Fruit fly (Drosophila melanogaster) whole organism, embryonic: ENCODE data around the gene ND-SGDH.

Source experiments
- CG10274 ChIP-seq: fragments of 200-800 bp; sonication (Bioruptor generic); optimal IDR thresholded peaks from 3 replicates; lab custom pipeline; 2017; ENCODE audit warnings: missing biosample characterization, mild to moderate bottlenecking, missing genetic modification characterization
- CG11695 ChIP-seq: fragments of 200-800 bp; sonication (Bioruptor generic); IDR thresholded peaks from 3 replicates; pipeline ENCODE4 v1.3.6; 2022; ENCODE audit warnings: missing biosample characterization, missing genetic modification characterization
- CG12942 ChIP-seq: fragments of 200-800 bp; sonication (Bioruptor generic); optimal IDR thresholded peaks from 3 replicates; lab custom pipeline; 2016; ENCODE audit warnings: missing biosample characterization, missing genetic modification characterization
- CG14710 ChIP-seq: fragments of 200-800 bp; sonication (Bioruptor generic); optimal IDR thresholded peaks from 3 replicates; lab custom pipeline; 2019; ENCODE audit warnings: missing biosample characterization, mild to moderate bottlenecking, missing genetic modification characterization, moderate library complexity
- CG16863 ChIP-seq: fragments of 200-800 bp; sonication (Bioruptor generic); optimal IDR thresholded peaks from 3 replicates; lab custom pipeline; 2016; ENCODE audit warnings: missing biosample characterization, missing genetic modification characterization
- CG18011 ChIP-seq: fragments of 200-800 bp; sonication (Bioruptor generic); optimal IDR thresholded peaks from 2 replicates; lab custom pipeline; 2017; ENCODE audit warnings: missing biosample characterization, missing genetic modification characterization, mild to moderate bottlenecking, moderate library complexity, missing genotype
- CG18262 ChIP-seq: fragments of 200-800 bp; optimal IDR thresholded peaks from 3 replicates; lab custom pipeline; 2019; ENCODE audit warnings: missing biosample characterization, mild to moderate bottlenecking, missing genetic modification characterization, moderate library complexity
- CG2116 ChIP-seq: fragments of 200-800 bp; sonication (Bioruptor generic); optimal IDR thresholded peaks from 3 replicates; lab custom pipeline; 2018; ENCODE audit warnings: missing biosample characterization, mild to moderate bottlenecking, missing genetic modification characterization
- CG2889 ChIP-seq: fragments of 200-800 bp; sonication (Bioruptor generic); IDR thresholded peaks from 3 replicates; pipeline ENCODE4 v1.3.6; 2022; ENCODE audit warnings: missing biosample characterization, missing genetic modification characterization
- CG30020 ChIP-seq: fragments of 200-800 bp; optimal IDR thresholded peaks from 2 replicates; lab custom pipeline; 2019; ENCODE audit warnings: missing biosample characterization, mild to moderate bottlenecking, missing genetic modification characterization, moderate library complexity
- CG3163 ChIP-seq: fragments of 200-800 bp; sonication (Bioruptor generic); optimal IDR thresholded peaks from 3 replicates; lab custom pipeline; 2016; ENCODE audit warnings: missing biosample characterization, missing genetic modification characterization
- CG33557 ChIP-seq: fragments of 200-800 bp; sonication (Bioruptor generic); optimal IDR thresholded peaks from 2 replicates; lab custom pipeline; 2019; ENCODE audit warnings: missing biosample characterization, mild to moderate bottlenecking, missing genetic modification characterization, moderate library complexity
- CG43689 ChIP-seq: fragments of 200-800 bp; sonication (Bioruptor generic); IDR thresholded peaks from 2 replicates; pipeline ENCODE4 v1.3.6; 2022; ENCODE audit warnings: missing biosample characterization, missing genetic modification characterization
- CG4707 ChIP-seq: fragments of 200-800 bp; sonication (Bioruptor generic); optimal IDR thresholded peaks from 2 replicates; lab custom pipeline; 2018; ENCODE audit warnings: missing biosample characterization, mild to moderate bottlenecking, missing genetic modification characterization, moderate library complexity
- CG6689 ChIP-seq: fragments of 200-800 bp; sonication (Bioruptor generic); IDR thresholded peaks from 2 replicates; pipeline ENCODE4 v1.3.6; 2022; ENCODE audit warnings: missing biosample characterization, missing genetic modification characterization
- CG8765 ChIP-seq: fragments of 200-800 bp; sonication (Bioruptor generic); IDR thresholded peaks from 2 replicates; pipeline ENCODE4 v1.3.6; 2022; ENCODE audit warnings: missing biosample characterization, missing genetic modification characterization
- Deaf1 ChIP-seq: fragments of 200-800 bp; optimal IDR thresholded peaks from 3 replicates; lab custom pipeline; 2019; ENCODE audit warnings: missing biosample characterization, mild to moderate bottlenecking, missing genetic modification characterization, moderate library complexity
- Dfd ChIP-seq, 2 experiments: fragments of >200 bp; optimal IDR thresholded peaks; 2 replicates each; lab custom pipeline; 2017; ENCODE audit warnings: missing biosample characterization in 2 of 2, missing genetic modification characterization in 2 of 2
- Dp ChIP-seq: fragments of 200-800 bp; sonication (Bioruptor generic); optimal IDR thresholded peaks from 2 replicates; lab custom pipeline; 2018; ENCODE audit warnings: missing biosample characterization, mild to moderate bottlenecking, missing genetic modification characterization, moderate library complexity
- Eip74EF ChIP-seq, 2 experiments: fragments of 200-800 bp in 1 of 2; fragments of >200 bp in 1 of 2; sonication (Bioruptor generic) in 1 of 2; optimal IDR thresholded peaks; 2 replicates each; lab custom pipeline; 2017 to 2019; ENCODE audit warnings: missing biosample characterization in 2 of 2, missing genetic modification characterization in 2 of 2, mild to moderate bottlenecking in 1 of 2, moderate library complexity in 1 of 2
- Fer2 ChIP-seq: fragments of 200-800 bp; sonication (Bioruptor generic); optimal IDR thresholded peaks from 2 replicates; lab custom pipeline; 2018; ENCODE audit warnings: missing biosample characterization, mild to moderate bottlenecking, missing genetic modification characterization, moderate library complexity
- Hr51 ChIP-seq, 2 experiments: fragments of 200-800 bp; sonication (Bioruptor generic); optimal IDR thresholded peaks; 2 replicates in 1 of 2; 3 replicates in 1 of 2; lab custom pipeline; 2016 to 2018; ENCODE audit warnings: missing biosample characterization in 2 of 2, missing genetic modification characterization in 2 of 2, mild to moderate bottlenecking in 1 of 2, moderate library complexity in 1 of 2
- Nf-YB ChIP-seq: fragments of 200-800 bp; sonication (Bioruptor generic); optimal IDR thresholded peaks from 3 replicates; lab custom pipeline; 2019; ENCODE audit warnings: missing biosample characterization, mild to moderate bottlenecking, missing genetic modification characterization, moderate library complexity
- Sox102F ChIP-seq: fragments of 200-800 bp; sonication (Bioruptor generic); optimal IDR thresholded peaks from 2 replicates; lab custom pipeline; 2018; ENCODE audit warnings: missing biosample characterization, mild to moderate bottlenecking, missing genetic modification characterization, moderate library complexity
- caup ChIP-seq: fragments of 200-800 bp; sonication (Bioruptor generic); optimal IDR thresholded peaks from 3 replicates; lab custom pipeline; 2017; ENCODE audit warnings: missing biosample characterization, mild to moderate bottlenecking, missing genetic modification characterization, moderate library complexity; ENCODE audit not compliant: severe bottlenecking
- chif ChIP-seq, 2 experiments: fragments of 200-800 bp; sonication (Bioruptor generic); optimal IDR thresholded peaks; 3 replicates each; lab custom pipeline; 2016; ENCODE audit warnings: missing biosample characterization in 2 of 2, missing genetic modification characterization in 2 of 2
- crc ChIP-seq: fragments of 200-800 bp; sonication (Bioruptor generic); optimal IDR thresholded peaks from 2 replicates; lab custom pipeline; 2016; ENCODE audit warnings: missing biosample characterization, missing genetic modification characterization
- crol ChIP-seq: fragments of 200-800 bp; sonication (Bioruptor generic); IDR thresholded peaks from 2 replicates; pipeline ENCODE4 v1.3.6; 2022; ENCODE audit warnings: missing biosample characterization, missing genetic modification characterization
- crp ChIP-seq, 2 experiments: fragments of 200-800 bp; sonication (Bioruptor generic); optimal IDR thresholded peaks; 2 replicates in 1 of 2; 3 replicates in 1 of 2; lab custom pipeline; 2017; ENCODE audit warnings: missing biosample characterization in 2 of 2, missing genetic modification characterization in 2 of 2, mild to moderate bottlenecking in 1 of 2, moderate library complexity in 1 of 2
- cwo ChIP-seq: fragments of 200-800 bp; sonication (Bioruptor generic); optimal IDR thresholded peaks from 3 replicates; lab custom pipeline; 2017; ENCODE audit warnings: missing biosample characterization, missing genetic modification characterization, mild to moderate bottlenecking, moderate library complexity, missing genetic modification reagents
- dimm ChIP-seq: fragments of 200-800 bp; sonication (Bioruptor generic); IDR thresholded peaks from 2 replicates; pipeline ENCODE4 v1.3.6; 2022; ENCODE audit warnings: missing biosample characterization, missing genetic modification characterization
- ems ChIP-seq: fragments of 200-800 bp; sonication (Bioruptor generic); optimal IDR thresholded peaks from 3 replicates; lab custom pipeline; 2016; ENCODE audit warnings: missing biosample characterization, missing genetic modification characterization
- fd3F ChIP-seq: fragments of 200-800 bp; sonication (Bioruptor generic); optimal IDR thresholded peaks from 2 replicates; lab custom pipeline; 2018; ENCODE audit warnings: missing biosample characterization, mild to moderate bottlenecking, missing genetic modification characterization, moderate library complexity
- gcm2 ChIP-seq: fragments of 200-800 bp; sonication (Bioruptor generic); optimal IDR thresholded peaks from 2 replicates; lab custom pipeline; 2016; ENCODE audit warnings: missing biosample characterization, missing genetic modification characterization
- gfzf ChIP-seq: fragments of 200-800 bp; sonication (Bioruptor generic); optimal IDR thresholded peaks from 2 replicates; lab custom pipeline; 2016; ENCODE audit warnings: missing biosample characterization, mild to moderate bottlenecking, missing genetic modification characterization, moderate library complexity
- her ChIP-seq: fragments of 200-800 bp; sonication (Bioruptor generic); optimal IDR thresholded peaks from 2 replicates; lab custom pipeline; 2016; ENCODE audit warnings: missing biosample characterization, missing genetic modification characterization
- ind ChIP-seq: fragments of 200-800 bp; sonication (Bioruptor generic); optimal IDR thresholded peaks from 3 replicates; lab custom pipeline; 2016; ENCODE audit warnings: missing biosample characterization, missing genetic modification characterization
- ken ChIP-seq: fragments of 200-800 bp; sonication (Bioruptor generic); IDR thresholded peaks from 3 replicates; pipeline ENCODE4 v1.3.6; 2022; ENCODE audit warnings: missing biosample characterization, missing genetic modification characterization
- peb ChIP-seq: fragments of 200-800 bp; sonication (Bioruptor generic); IDR thresholded peaks from 2 replicates; pipeline ENCODE4 v1.3.6; 2022; ENCODE audit warnings: missing biosample characterization, missing genetic modification characterization
- pzg ChIP-seq: fragments of 200-800 bp; sonication (Bioruptor generic); optimal IDR thresholded peaks from 3 replicates; lab custom pipeline; 2018; ENCODE audit warnings: missing biosample characterization, mild to moderate bottlenecking, missing genetic modification characterization, moderate library complexity
- slp2 ChIP-seq: fragments of 200-800 bp; sonication (Bioruptor generic); optimal IDR thresholded peaks from 2 replicates; lab custom pipeline; 2016; ENCODE audit warnings: missing biosample characterization, missing genetic modification characterization
- sob ChIP-seq: fragments of 200-800 bp; sonication (Bioruptor generic); IDR thresholded peaks from 2 replicates; pipeline ENCODE4 v1.3.6; 2022; ENCODE audit warnings: missing biosample characterization, missing genetic modification characterization
- sqz ChIP-seq: fragments of 200-800 bp; sonication (Bioruptor generic); optimal IDR thresholded peaks from 3 replicates; lab custom pipeline; 2018; ENCODE audit warnings: missing biosample characterization, mild to moderate bottlenecking, missing genetic modification characterization
- stwl ChIP-seq: fragments of 200-800 bp; sonication (Bioruptor generic); optimal IDR thresholded peaks from 3 replicates; lab custom pipeline; 2018; ENCODE audit warnings: missing biosample characterization, mild to moderate bottlenecking, missing genetic modification characterization, moderate library complexity
- tgo ChIP-seq: fragments of 200-800 bp; sonication (Bioruptor generic); IDR thresholded peaks from 3 replicates; pipeline ENCODE4 v1.3.6; 2022; ENCODE audit warnings: missing biosample characterization, missing genetic modification characterization
- trh ChIP-seq: fragments of 200-800 bp; sonication (Bioruptor generic); optimal IDR thresholded peaks from 2 replicates; lab custom pipeline; 2016; ENCODE audit warnings: missing biosample characterization, missing genetic modification characterization
- usp ChIP-seq: fragments of >200 bp; optimal IDR thresholded peaks from 2 replicates; lab custom pipeline; 2017; ENCODE audit warnings: missing biosample characterization, missing genetic modification characterization
- zen2 ChIP-seq: fragments of 200-800 bp; sonication (Bioruptor generic); IDR thresholded peaks from 3 replicates; pipeline ENCODE4 v1.3.6; 2022; ENCODE audit warnings: missing biosample characterization, missing genetic modification characterization; ENCODE audit not compliant: partially characterized antibody

ND-SGDH gene

DNA sequence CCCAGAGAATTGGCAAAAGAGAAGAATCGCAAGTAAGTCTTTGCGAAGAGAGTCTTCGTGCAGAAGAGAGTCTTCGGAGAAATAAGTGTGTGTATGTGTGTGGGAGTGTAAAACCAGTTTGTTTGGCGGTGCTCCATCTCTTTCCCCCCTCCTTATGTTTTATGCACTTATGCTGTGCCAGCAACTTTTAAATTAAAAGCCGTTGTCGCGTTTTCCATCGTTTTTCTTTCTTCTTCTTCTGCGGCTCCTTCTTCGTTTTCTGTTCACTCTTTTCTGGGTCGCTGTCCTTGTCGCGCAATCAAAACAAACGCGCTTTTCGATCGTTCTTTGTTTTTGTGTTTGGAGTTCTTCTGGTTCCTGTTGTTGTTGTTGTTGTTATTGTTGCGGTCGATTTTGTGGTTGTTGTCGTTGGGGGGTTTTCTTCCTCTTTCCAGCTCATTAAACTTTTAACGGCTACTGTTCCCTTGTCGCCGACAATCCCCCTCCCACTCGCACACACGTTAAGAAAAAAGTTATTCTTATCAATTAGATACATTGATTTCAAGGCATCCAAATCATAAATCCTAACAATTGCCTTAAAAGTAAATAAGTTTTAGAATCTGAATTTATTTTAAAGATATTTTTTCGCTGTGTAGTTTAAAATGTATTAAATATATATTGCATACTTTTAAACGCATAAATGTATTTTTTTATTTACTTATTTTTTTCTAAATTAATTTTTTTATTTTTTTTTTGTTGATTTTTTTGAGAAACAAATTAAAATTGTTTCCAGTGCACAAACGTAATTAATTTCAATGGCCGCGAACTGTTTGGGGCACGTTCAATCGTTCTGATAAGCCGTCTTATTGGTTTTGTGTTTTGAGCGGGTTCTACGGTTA is 27.1 kb downstream of the ND-SGDH start (continued):
- peak; percentile 77 for TF ChIP-seq cwo (GFP tag; lab: Kevin White, UChicago)
- TF ChIP-seq crp (GFP tag; optimal IDR thresholded peaks at IDR 0.05; lab: Kevin White, UChicago), result peak in 1 of 2 experiments; percentile 3
- TF ChIP-seq ems (GFP tag; lab: Kevin White, UChicago), result peak; percentile 59
- peak; percentile 94 for TF ChIP-seq CG14710 (tag; lab: Kevin White, UChicago)
- peak; percentile 52 for TF ChIP-seq sob
- peak; percentile 82 for TF ChIP-seq Nf-YB
- TF ChIP-seq CG10274 (GFP tag; lab: Kevin White, UChicago), result no peak
- no peak for TF ChIP-seq gcm2 (GFP tag; lab: Kevin White, UChicago)
- TF ChIP-seq her (GFP tag; lab: Kevin White, UChicago), result no peak
- peak; percentile 79 for TF ChIP-seq tgo (GFP tag; lab: Robert Waterston, UW)
- no peak for TF ChIP-seq CG8765 (GFP tag; lab: Robert Waterston, UW)
- peak; percentile 39 for TF ChIP-seq Fer2 (tag; lab: Kevin White, UChicago)
- peak; percentile 81 for TF ChIP-seq fd3F (GFP tag; lab: Kevin White, UChicago)
- TF ChIP-seq ind (GFP tag; lab: Kevin White, UChicago), result peak; percentile 67
- peak; percentile 50 for TF ChIP-seq trh
- TF ChIP-seq CG18262 (tag; lab: Kevin White, UChicago), result peak; percentile 98
- peak; percentile 65 for TF ChIP-seq caup (GFP tag; lab: Kevin White, UChicago)
- TF ChIP-seq CG6689 (GFP tag; lab: Robert Waterston, UW), result peak; percentile 85
- TF ChIP-seq crc (GFP tag; lab: Kevin White, UChicago), result no peak
- TF ChIP-seq Dp (GFP tag; lab: Kevin White, UChicago), result no peak
- TF ChIP-seq pzg (GFP tag; lab: Kevin White, UChicago), result no peak
- TF ChIP-seq CG2889 (GFP tag; lab: Robert Waterston, UW), result peak; percentile 51; the same call in 1 of the 3 replicates
- TF ChIP-seq sqz (GFP tag; lab: Kevin White, UChicago), result peak; percentile 59
- TF ChIP-seq Deaf1 (tag; lab: Kevin White, UChicago), result peak; percentile 70
- TF ChIP-seq Eip74EF (GFP tag; optimal IDR thresholded peaks at IDR 0.05; lab: Kevin White, UChicago), result peak in 1 of 2 experiments; percentile 82
- peak; percentile 6 for TF ChIP-seq stwl (tag; lab: Kevin White, UChicago)
- peak; percentile 34; the same call in 1 of the 2 replicates for TF ChIP-seq peb (GFP tag; lab: Robert Waterston, UW)
- TF ChIP-seq crol (GFP tag; lab: Robert Waterston, UW), result no peak
- no peak for TF ChIP-seq usp (GFP tag; lab: Kevin White, UChicago)
- no peak for TF ChIP-seq gfzf (GFP tag; lab: Kevin White, UChicago)
- peak; percentile 89 for TF ChIP-seq Sox102F
- TF ChIP-seq CG4707 (GFP tag; lab: Kevin White, UChicago), result peak; percentile 24
- TF ChIP-seq CG16863 (GFP tag; lab: Kevin White, UChicago), result peak; percentile 14
- TF ChIP-seq slp2 (GFP tag; lab: Kevin White, UChicago), result peak; percentile 35
- TF ChIP-seq Dfd (GFP tag; optimal IDR thresholded peaks at IDR 0.05; lab: Kevin White, UChicago), result no peak
- no peak for TF ChIP-seq CG43689 (GFP tag; lab: Robert Waterston, UW)
- TF ChIP-seq chif (GFP tag; optimal IDR thresholded peaks at IDR 0.05; lab: Kevin White, UChicago), result peak in 1 of 2 experiments; percentile 54
- peak; percentile 30 for TF ChIP-seq CG2116 (GFP tag; lab: Kevin White, UChicago)
- peak; percentile 74 for TF ChIP-seq CG3163 (GFP tag; lab: Kevin White, UChicago)
- TF ChIP-seq zen2, result no peak
- TF ChIP-seq CG30020 (tag; lab: Kevin White, UChicago), result peak; percentile 77
- peak; percentile 50 for TF ChIP-seq CG12942
- peak; percentile 30 to 91 for TF ChIP-seq Hr51 (GFP tag; optimal IDR thresholded peaks at IDR 0.05; lab: Kevin White, UChicago)
- TF ChIP-seq dimm (GFP tag; lab: Robert Waterston, UW), result no peak
- TF ChIP-seq CG11695 (GFP tag; lab: Robert Waterston, UW), result peak; percentile 87
- peak; percentile 62; the same call in 1 of the 3 replicates for TF ChIP-seq ken (GFP tag; lab: Robert Waterston, UW)
- no peak for TF ChIP-seq CG18011 (GFP tag; lab: Kevin White, UChicago)
- TF ChIP-seq CG33557, result peak; percentile 96
